Worm (Caenorhabditis elegans) whole organism, midembryonic: Measurements from ENCODE around the gene K10H10.13.

Source experiments
- T22C8.4 ChIP-seq: fragments of 200-800 bp; sonication (Bioruptor generic); IDR thresholded peaks from 2 replicates; pipeline ENCODE4 v1.3.6; 2022; ENCODE audit warnings: missing genetic modification characterization, missing compliant biosample characterization
- flt-1 ChIP-seq: fragments of 200-800 bp; sonication (Bioruptor generic); IDR thresholded peaks from 2 replicates; pipeline ENCODE4 v1.3.6; 2022; ENCODE audit warnings: missing genetic modification characterization, missing compliant biosample characterization
- klf-2 ChIP-seq: fragments of 200-800 bp; sonication (Bioruptor generic); conservative IDR thresholded peaks from 2 replicates; pipeline ENCODE4 v1.3.6; 2022; ENCODE audit warnings: missing genetic modification reagents, missing genetic modification characterization, missing compliant biosample characterization
- ref-1 ChIP-seq: fragments of 200-800 bp; sonication (Bioruptor generic); conservative IDR thresholded peaks from 2 replicates; pipeline ENCODE4 v1.3.6; 2022; ENCODE audit warnings: missing genetic modification reagents, missing genetic modification characterization, missing compliant biosample characterization
- tab-1 ChIP-seq: fragments of 200-800 bp; sonication (Bioruptor generic); IDR thresholded peaks from 2 replicates; pipeline ENCODE4 v1.3.6; 2022; ENCODE audit warnings: missing genetic modification characterization, missing compliant biosample characterization
- ztf-29 ChIP-seq: fragments of 200-800 bp; sonication (Bioruptor generic); IDR thresholded peaks from 2 replicates; pipeline ENCODE4 v1.3.6; 2022; ENCODE audit warnings: missing genetic modification reagents, missing genetic modification characterization, missing compliant biosample characterization

DNA sequence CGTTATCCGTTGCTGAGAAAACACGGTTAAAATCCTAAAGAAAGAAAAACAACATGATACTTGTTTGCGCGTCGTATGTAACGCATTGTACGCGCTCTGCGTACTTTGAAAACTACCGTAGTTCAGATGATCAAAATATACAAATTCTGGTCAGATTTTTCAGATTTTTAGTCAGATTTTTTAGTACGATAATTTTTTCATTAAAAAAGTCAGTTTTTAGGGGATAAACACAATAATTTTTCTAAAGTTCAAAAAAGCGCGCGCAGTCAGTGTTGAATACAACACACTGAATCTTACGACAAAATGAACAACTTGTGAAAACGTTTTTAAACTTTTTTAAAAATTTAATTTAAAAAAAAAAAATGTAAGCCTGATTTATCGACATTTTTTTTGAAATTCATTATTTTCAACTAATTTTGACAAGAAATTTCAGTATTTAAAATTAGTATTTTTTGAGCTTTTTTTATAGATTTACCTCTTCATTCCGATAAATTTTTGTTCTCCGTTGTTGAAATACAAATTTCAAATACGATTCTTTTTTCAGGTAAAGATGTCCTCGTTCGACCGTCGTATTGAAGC, 12.6 kb upstream of the K10H10.13 start, which contains the start of gene pot-2:
- TF ChIP-seq klf-2 (GFP tag; lab: Robert Waterston, UW): no peak
- no peak for TF ChIP-seq flt-1 (GFP tag; lab: Robert Waterston, UW)
- no peak for TF ChIP-seq T22C8.4 (GFP tag; lab: Robert Waterston, UW)
- TF ChIP-seq ref-1: no peak
- TF ChIP-seq tab-1 (GFP tag; lab: Robert Waterston, UW): no peak
- TF ChIP-seq ztf-29 (GFP tag; lab: Robert Waterston, UW): no peak
